Worm (Caenorhabditis elegans) whole organism, L4 larva: ENCODE measurements around the gene F58G1.8.

Experiments used
- D1046.2 ChIP-seq: fragments of 200-800 bp; sonication (Bioruptor generic); IDR thresholded peaks from 2 replicates; pipeline ENCODE4 v1.3.6; 2022; ENCODE audit warnings: missing genetic modification characterization, missing compliant biosample characterization
- F49E8.2 ChIP-seq: sonication (generic microtip); optimal IDR thresholded peaks from 2 replicates; lab custom pipeline; 2016; ENCODE audit warnings: missing compliant biosample characterization, mild to moderate bottlenecking, missing genetic modification characterization, borderline replicate concordance
- Y75B8A.6 ChIP-seq: fragments of 200-800 bp; sonication (Bioruptor generic); IDR thresholded peaks from 2 replicates; pipeline ENCODE4 v1.3.6; 2022; ENCODE audit warnings: missing genetic modification reagents, missing genetic modification characterization, missing compliant biosample characterization
- ZK337.2 ChIP-seq: fragments of 200-800 bp; sonication (Bioruptor generic); IDR thresholded peaks from 2 replicates; pipeline ENCODE4 v1.3.6; 2022; ENCODE audit warnings: missing genetic modification reagents, missing genetic modification characterization, missing compliant biosample characterization
- aha-1 ChIP-seq: fragments of 150-350 bp; peaks from one replicate; lab custom pipeline; 2014; ENCODE audit warnings: missing biosample characterization, missing genetic modification characterization
- aly-2 ChIP-seq: sonication (generic microtip); optimal IDR thresholded peaks from 2 replicates; lab custom pipeline; 2018; ENCODE audit warnings: missing biosample characterization, missing genetic modification characterization
- ceh-28 ChIP-seq: fragments of 150-350 bp; optimal IDR thresholded peaks from 2 replicates; lab custom pipeline; 2014; ENCODE audit warnings: missing biosample characterization, missing genetic modification reagents, missing genetic modification characterization
- ctbp-1 ChIP-seq: fragments of 200-800 bp; sonication (Bioruptor generic); IDR thresholded peaks from 2 replicates; pipeline ENCODE4 v1.3.6; 2022; ENCODE audit warnings: missing genetic modification reagents, missing genetic modification characterization, missing compliant biosample characterization
- daf-12 ChIP-seq: fragments of 150-350 bp; optimal IDR thresholded peaks from 2 replicates; lab custom pipeline; 2014; ENCODE audit warnings: missing biosample characterization, missing genetic modification reagents, missing genetic modification characterization
- daf-16 ChIP-seq, 3 experiments: sonication (generic microtip); optimal IDR thresholded peaks; 2 replicates each; lab custom pipeline; 2016 to 2017; ENCODE audit warnings: missing genetic modification characterization in 3 of 3, missing genetic modification reagents in 3 of 3, mild to moderate bottlenecking in 2 of 3, missing compliant biosample characterization in 2 of 3, missing biosample characterization in 1 of 3, moderate library complexity in 1 of 3
- daf-19 ChIP-seq: fragments of 200-800 bp; sonication (Bioruptor generic); conservative IDR thresholded peaks from 2 replicates; pipeline ENCODE4 v1.3.6; 2022; ENCODE audit warnings: missing genetic modification characterization, missing compliant biosample characterization
- dmd-6 ChIP-seq: fragments of 200-800 bp; sonication (Bioruptor generic); IDR thresholded peaks from 2 replicates; pipeline ENCODE4 v1.3.6; 2022; ENCODE audit warnings: missing genetic modification reagents, missing genetic modification characterization, missing compliant biosample characterization
- duxl-1 ChIP-seq: sonication (generic microtip); optimal IDR thresholded peaks from 2 replicates; lab custom pipeline; 2016; ENCODE audit warnings: mild to moderate bottlenecking, missing genetic modification characterization, moderate library complexity, missing compliant biosample characterization; ENCODE audit not compliant: poor library complexity
- fkh-10 ChIP-seq: fragments of 150-350 bp; optimal IDR thresholded peaks from 2 replicates; lab custom pipeline; 2014; ENCODE audit warnings: missing biosample characterization, missing genetic modification reagents, missing genetic modification characterization
- fos-1 ChIP-seq: fragments of 150-350 bp; optimal IDR thresholded peaks from 2 replicates; lab custom pipeline; 2014; ENCODE audit warnings: missing biosample characterization, missing genetic modification characterization
- gei-8 ChIP-seq: fragments of 200-800 bp; sonication (Bioruptor generic); optimal IDR thresholded peaks from 2 replicates; lab custom pipeline; 2018; ENCODE audit warnings: mild to moderate bottlenecking, missing genetic modification characterization, missing compliant biosample characterization
- hlh-11 ChIP-seq: fragments of 200-800 bp; sonication (Bioruptor generic); optimal IDR thresholded peaks from 2 replicates; lab custom pipeline; 2018; ENCODE audit warnings: mild to moderate bottlenecking, missing genetic modification characterization, missing compliant biosample characterization
- hmg-1.1 ChIP-seq: fragments of 200-800 bp; sonication (Bioruptor generic); IDR thresholded peaks from 2 replicates; pipeline ENCODE4 v1.3.6; 2022; ENCODE audit warnings: missing genetic modification reagents, missing genetic modification characterization, missing compliant biosample characterization
- lim-7 ChIP-seq: fragments of 200-800 bp; sonication (Bioruptor generic); IDR thresholded peaks from 2 replicates; pipeline ENCODE4 v1.3.6; 2022; ENCODE audit warnings: missing genetic modification characterization, missing compliant biosample characterization
- lin-1 ChIP-seq: fragments of 200-800 bp; sonication (Bioruptor generic); IDR thresholded peaks from 2 replicates; pipeline ENCODE4 v1.3.6; 2022; ENCODE audit warnings: missing genetic modification reagents, missing genetic modification characterization, missing compliant biosample characterization
- lin-15B ChIP-seq: fragments of 150-350 bp; sonication (generic microtip); optimal IDR thresholded peaks from 3 replicates; lab custom pipeline; 2014; ENCODE audit warnings: missing biosample characterization, missing genetic modification characterization
- lin-29 ChIP-seq: fragments of 200-800 bp; sonication (Bioruptor generic); IDR thresholded peaks from 2 replicates; pipeline ENCODE4 v1.3.6; 2022; ENCODE audit warnings: missing genetic modification reagents, missing genetic modification characterization, missing compliant biosample characterization
- lin-38 ChIP-seq: fragments of 200-800 bp; sonication (Bioruptor generic); IDR thresholded peaks from 2 replicates; pipeline ENCODE4 v1.3.6; 2022; ENCODE audit warnings: missing genetic modification reagents, missing genetic modification characterization, missing compliant biosample characterization
- lsy-2 ChIP-seq, 2 experiments: fragments of 150-350 bp in 1 of 2; sonication (generic microtip) in 1 of 2; optimal IDR thresholded peaks; 2 replicates each; lab custom pipeline; 2014 to 2017; ENCODE audit warnings: missing biosample characterization in 2 of 2, missing genetic modification characterization in 2 of 2
- madf-5 ChIP-seq, 2 experiments: fragments of 200-800 bp; sonication (Bioruptor generic); IDR thresholded peaks; 2 replicates each; pipeline ENCODE4 v1.3.6; 2022; ENCODE audit warnings: missing compliant biosample characterization in 2 of 2, missing genetic modification characterization in 2 of 2
- madf-9 ChIP-seq: fragments of 200-800 bp; sonication (Bioruptor generic); conservative IDR thresholded peaks from 2 replicates; pipeline ENCODE4 v1.3.6; 2022; ENCODE audit warnings: missing genetic modification reagents, missing genetic modification characterization, missing compliant biosample characterization
- mdl-1 ChIP-seq, 2 experiments: fragments of 150-350 bp in 1 of 2; sonication (generic microtip) in 1 of 2; optimal IDR thresholded peaks; 2 replicates each; lab custom pipeline; 2014 to 2017; ENCODE audit warnings: missing biosample characterization in 2 of 2, missing genetic modification characterization in 2 of 2
- mxl-3 ChIP-seq: fragments of 200-800 bp; sonication (Bioruptor generic); optimal IDR thresholded peaks from 2 replicates; lab custom pipeline; 2018; ENCODE audit warnings: mild to moderate bottlenecking, missing genetic modification characterization, missing compliant biosample characterization
- nhr-10 ChIP-seq: fragments of 150-350 bp; optimal IDR thresholded peaks from 2 replicates; lab custom pipeline; 2014; ENCODE audit warnings: missing biosample characterization, missing genetic modification characterization
- nhr-102 ChIP-seq: sonication (generic microtip); optimal IDR thresholded peaks from 2 replicates; lab custom pipeline; 2016; ENCODE audit warnings: mild to moderate bottlenecking, missing genetic modification characterization, moderate library complexity, missing compliant biosample characterization
- nhr-11 ChIP-seq: fragments of 150-350 bp; optimal IDR thresholded peaks from 2 replicates; lab custom pipeline; 2014; ENCODE audit warnings: missing biosample characterization, missing genetic modification characterization
- nhr-111 ChIP-seq: fragments of 200-800 bp; sonication (Bioruptor generic); optimal IDR thresholded peaks from 2 replicates; lab custom pipeline; 2018; ENCODE audit warnings: mild to moderate bottlenecking, missing genetic modification characterization, missing compliant biosample characterization
- nhr-25 ChIP-seq: sonication (generic microtip); optimal IDR thresholded peaks from 2 replicates; lab custom pipeline; 2017; ENCODE audit warnings: missing genetic modification characterization, mild to moderate bottlenecking, missing compliant biosample characterization, antibody characterized with exemption, moderate library complexity, borderline replicate concordance; ENCODE audit not compliant: insufficient read depth
- nhr-28 ChIP-seq: fragments of 150-350 bp; optimal IDR thresholded peaks from 2 replicates; lab custom pipeline; 2014; ENCODE audit warnings: missing biosample characterization, missing genetic modification characterization
- nhr-42 ChIP-seq: fragments of 200-800 bp; sonication (Bioruptor generic); IDR thresholded peaks from 2 replicates; pipeline ENCODE4 v1.3.6; 2022; ENCODE audit warnings: missing genetic modification characterization, missing compliant biosample characterization
- nhr-48 ChIP-seq: sonication (generic microtip); optimal IDR thresholded peaks from 2 replicates; lab custom pipeline; 2016; ENCODE audit warnings: mild to moderate bottlenecking, missing genetic modification characterization, missing compliant biosample characterization
- nhr-77 ChIP-seq: fragments of 150-350 bp; optimal IDR thresholded peaks from 2 replicates; lab custom pipeline; 2014; ENCODE audit warnings: missing biosample characterization, missing genetic modification characterization
- php-3 ChIP-seq: fragments of 200-800 bp; sonication (Bioruptor generic); IDR thresholded peaks from 2 replicates; pipeline ENCODE4 v1.3.6; 2022; ENCODE audit warnings: missing genetic modification reagents, missing genetic modification characterization, missing compliant biosample characterization
- saeg-2 ChIP-seq: fragments of 200-800 bp; sonication (Bioruptor generic); IDR thresholded peaks from 2 replicates; pipeline ENCODE4 v1.3.6; 2022; ENCODE audit warnings: missing genetic modification reagents, missing genetic modification characterization, missing compliant biosample characterization
- unc-39 ChIP-seq: sonication (generic microtip); optimal IDR thresholded peaks from 2 replicates; lab custom pipeline; 2017; ENCODE audit warnings: missing biosample characterization, missing genetic modification characterization
- unc-62 ChIP-seq, 3 experiments: fragments of 150-350 bp in 1 of 3; sonication (generic microtip); optimal IDR thresholded peaks in 2 of 3; peaks in 1 of 3; 1 replicate in 1 of 3; 2 replicates in 2 of 3; lab custom pipeline; 2014 to 2017; ENCODE audit warnings: missing biosample characterization in 3 of 3, missing genetic modification characterization in 3 of 3, missing genetic modification reagents in 3 of 3, missing genotype in 1 of 3
- zfp-3 ChIP-seq: fragments of 200-800 bp; sonication (Bioruptor generic); conservative IDR thresholded peaks from 2 replicates; pipeline ENCODE4 v1.3.6; 2022; ENCODE audit warnings: missing genetic modification reagents, missing genetic modification characterization, missing compliant biosample characterization

F58G1.8 gene

ce11 chrII:12965138-12965537, 39.7 kb upstream of the F58G1.8 start:
- TF ChIP-seq nhr-42 (GFP tag; lab: Robert Waterston, UW) (no peak), F49E8.2 (tag; lab: Kevin White, UChicago) (no peak), nhr-102 (no peak), nhr-25 (tag; lab: Kevin White, UChicago) (no peak), nhr-10 (tag; lab: Kevin White, UChicago) (no peak), lin-29 (GFP tag; lab: Robert Waterston, UW) (no peak), saeg-2 (GFP tag; lab: Robert Waterston, UW) (no peak), ZK337.2 (no peak)
- TF ChIP-seq, all 104 proteins: peak for 0

ce11 chrII:12961743-12962142, 36.3 kb upstream of the F58G1.8 start:
- peak; percentile 86 for TF ChIP-seq aha-1 (tag; lab: Kevin White, UChicago)
- TF ChIP-seq daf-12 (tag; lab: Kevin White, UChicago), result no peak
- no peak for TF ChIP-seq lin-15B (tag; lab: Kevin White, UChicago)
- no peak for TF ChIP-seq gei-8 (GFP tag; lab: Kevin White, UChicago)
- TF ChIP-seq php-3 (GFP tag; lab: Robert Waterston, UW), result no peak
- TF ChIP-seq lim-7 (GFP tag; lab: Robert Waterston, UW), result no peak

- TF ChIP-seq madf-5 (GFP tag; IDR thresholded peaks at IDR 0.05; lab: Robert Waterston, UW) (no peak), hlh-11 (tag; lab: Kevin White, UChicago) (peak; percentile 45), nhr-48 (peak; percentile 42), madf-9 (GFP tag; lab: Robert Waterston, UW) (no peak)
Observed at ce11 chrII:12961293-12961692, 35.8 kb upstream of the F58G1.8 start.

ce11 chrII:12960206-12960605, 34.8 kb upstream of the F58G1.8 start:
- TF ChIP-seq fos-1 (tag; lab: Kevin White, UChicago), result no peak
- peak in 1 of 2 experiments; percentile 81 for TF ChIP-seq unc-62 (GFP tag; optimal IDR thresholded peaks at IDR 0.05 in 1 of 2; lab: Kevin White, UChicago)
- no peak for TF ChIP-seq unc-62 (tag; optimal IDR thresholded peaks at IDR 0.05; lab: Kevin White, UChicago)

- no peak for TF ChIP-seq D1046.2 (GFP tag; lab: Robert Waterston, UW)
- TF ChIP-seq nhr-11 (tag; lab: Kevin White, UChicago), result no peak
- no peak for TF ChIP-seq duxl-1
- TF ChIP-seq mxl-3 (GFP tag; lab: Kevin White, UChicago), result no peak
- no peak for TF ChIP-seq zfp-3
- no peak for TF ChIP-seq hlh-11 (tag; lab: Kevin White, UChicago)
- no peak for TF ChIP-seq ceh-28 (tag; lab: Kevin White, UChicago)
- TF ChIP-seq nhr-77, result no peak
- TF ChIP-seq unc-39 (tag; lab: Kevin White, UChicago), result no peak
- TF ChIP-seq aly-2, result no peak
- TF ChIP-seq Y75B8A.6, result no peak
- no peak for TF ChIP-seq hmg-1.1 (GFP tag; lab: Robert Waterston, UW)
- no peak for TF ChIP-seq dmd-6 (GFP tag; lab: Robert Waterston, UW)
Observed at ce11 chrII:12954670-12955069, 29.2 kb upstream of the F58G1.8 start, which contains the start of the genes Y38F1A.1 and Y38F1A.2. Y38F1A.1 (minus strand) TSS chrII:12954770. Y38F1A.2 (plus strand) TSS chrII:12954958.

ce11 chrII:12953297-12953696, 27.8 kb upstream of the F58G1.8 start:
- TF ChIP-seq nhr-28, result peak; percentile 14
- no peak for TF ChIP-seq ctbp-1 (GFP tag; lab: Robert Waterston, UW)
- peak; percentile 49 for TF ChIP-seq hlh-11 (tag; lab: Kevin White, UChicago)
- no peak for TF ChIP-seq madf-9 (GFP tag; lab: Robert Waterston, UW)
- TF ChIP-seq fkh-10 (GFP tag; lab: Kevin White, UChicago), result no peak
- peak; percentile 29; the same call in 1 of the 2 replicates for TF ChIP-seq lin-38 (GFP tag; lab: Robert Waterston, UW)
- TF ChIP-seq lsy-2 (tag; optimal IDR thresholded peaks at IDR 0.05; lab: Kevin White, UChicago), result peak in 1 of 2 experiments; percentile 42
- TF ChIP-seq daf-19, result 0 out of 2 replicates have a peak, but pooled peaks have one; percentile 64
- TF ChIP-seq daf-16 (GFP tag; optimal IDR thresholded peaks at IDR 0.05; lab: Kevin White, UChicago), result peak in 1 of 2 experiments; percentile 61
- TF ChIP-seq daf-16 (tag; optimal IDR thresholded peaks at IDR 0.05; lab: Kevin White, UChicago), result peak; percentile 92
- peak in 1 of 2 experiments; percentile 29 for TF ChIP-seq mdl-1 (tag; optimal IDR thresholded peaks at IDR 0.05; lab: Kevin White, UChicago)
- no peak for TF ChIP-seq lin-1 (GFP tag; lab: Robert Waterston, UW)
- TF ChIP-seq nhr-111 (GFP tag; lab: Kevin White, UChicago), result no peak
